Fruit fly (Drosophila melanogaster) ovary, adult (tissue): Measurements from ENCODE around the gene Rcd4.
A peak's percentile ranks its signal among the peaks of the same experiment; 100 is the strongest.

Experiments used
- CG17801 ChIP-seq: fragments of 200-800 bp; optimal IDR thresholded peaks from 2 replicates; lab custom pipeline; 2019; ENCODE audit warnings: missing biosample characterization, mild to moderate bottlenecking, missing genetic modification characterization, moderate library complexity; ENCODE audit not compliant: partially characterized antibody

Gene Rcd4

DNA sequence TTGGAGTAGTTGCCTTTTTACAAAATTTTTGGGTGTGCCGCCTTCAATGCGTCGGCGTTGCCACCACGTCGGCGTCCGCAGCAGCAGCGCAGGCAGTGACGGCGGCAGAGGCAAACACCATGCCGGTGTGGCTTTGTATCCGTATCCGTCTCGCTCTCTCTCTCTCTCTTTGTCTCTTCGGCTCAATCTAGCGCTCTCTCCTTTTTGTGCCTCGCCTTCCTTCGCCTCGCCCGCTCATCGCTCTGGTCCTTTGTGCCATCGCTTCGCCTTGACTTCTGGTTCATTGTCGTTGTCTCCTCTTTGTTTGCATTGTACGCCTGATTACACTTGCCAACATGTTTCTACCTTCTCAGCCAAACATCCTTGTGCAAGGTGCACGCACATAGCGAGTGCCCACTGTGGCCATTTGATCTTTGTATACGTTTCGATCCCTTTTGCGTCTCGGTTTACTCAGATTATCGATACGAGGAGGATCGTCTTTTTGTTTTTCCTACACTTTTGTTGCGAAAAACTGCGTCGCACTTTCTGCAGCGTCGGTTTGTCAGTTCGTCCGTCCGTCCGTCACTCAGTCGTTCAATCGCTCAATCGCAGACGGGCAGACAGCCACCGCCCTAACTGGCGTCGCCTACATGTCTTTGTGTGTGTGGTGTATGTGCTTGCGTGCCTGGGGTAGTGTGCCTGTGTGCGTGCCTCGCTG is 33.8 kb downstream of the Rcd4 start:
- peak; percentile 41 for TF ChIP-seq CG17801 (GFP tag; lab: Kevin White, UChicago)

DNA sequence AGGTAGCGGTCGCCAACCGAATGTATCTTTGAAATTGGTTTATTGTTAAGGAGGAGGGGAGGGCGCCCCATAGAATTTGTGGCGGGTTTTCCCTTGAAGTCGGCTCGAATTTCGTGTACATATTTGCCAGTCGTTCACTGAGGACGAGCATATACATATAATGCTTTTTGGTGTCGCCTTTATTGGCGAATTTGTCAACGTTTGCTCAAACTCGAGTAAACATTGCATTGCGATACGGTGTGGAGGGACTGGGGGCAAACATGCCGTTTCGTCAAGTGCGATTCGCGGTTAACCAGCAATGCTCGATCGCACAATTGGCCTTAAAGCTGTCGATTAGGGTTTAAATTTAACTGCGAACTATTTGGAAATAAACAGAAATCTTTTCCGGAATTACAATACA is 34.9 kb downstream of the Rcd4 start:
- TF ChIP-seq CG17801 (GFP tag; lab: Kevin White, UChicago) = no peak

DNA sequence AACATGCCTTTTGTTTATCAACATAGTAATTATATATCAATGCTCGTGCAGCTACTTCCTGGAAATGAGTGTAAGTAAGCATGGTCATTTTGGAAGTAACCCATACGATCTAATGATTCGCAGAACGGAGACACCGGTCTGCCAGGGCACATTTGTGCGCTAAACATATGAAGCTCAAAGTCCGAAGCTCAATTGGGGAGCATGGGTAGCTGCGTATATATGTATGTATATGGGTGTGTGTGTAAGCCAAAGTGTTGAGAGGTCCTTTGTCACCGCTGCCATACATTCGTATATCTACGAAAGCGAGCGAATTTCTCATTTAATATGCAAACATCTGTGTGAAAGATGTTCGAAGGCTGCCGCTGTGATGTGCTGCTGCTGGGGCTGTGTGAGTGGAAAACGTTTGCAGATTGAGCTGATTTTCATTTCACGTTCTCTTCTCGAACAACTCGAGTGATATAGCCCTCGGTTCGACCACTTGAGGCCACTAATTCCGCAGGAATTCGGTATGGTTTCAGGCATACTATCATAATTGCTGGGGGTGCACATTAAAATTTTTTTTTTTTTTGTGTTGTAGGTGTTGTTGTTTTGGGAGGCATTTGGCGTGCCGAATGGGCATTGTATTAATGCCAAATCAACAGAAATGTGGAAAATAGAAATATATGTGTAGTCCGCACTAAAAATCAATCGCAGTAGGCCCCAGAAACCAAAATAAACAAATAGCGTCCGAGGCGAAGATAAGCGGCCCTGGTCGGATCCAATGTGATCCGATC is 35.6 kb downstream of the Rcd4 start:
- no peak for TF ChIP-seq CG17801 (GFP tag; lab: Kevin White, UChicago)

- no peak for TF ChIP-seq CG17801 (GFP tag; lab: Kevin White, UChicago)
Observed at dm6 chr2L:8419382-8419940, 36.8 kb downstream of the Rcd4 start.

DNA sequence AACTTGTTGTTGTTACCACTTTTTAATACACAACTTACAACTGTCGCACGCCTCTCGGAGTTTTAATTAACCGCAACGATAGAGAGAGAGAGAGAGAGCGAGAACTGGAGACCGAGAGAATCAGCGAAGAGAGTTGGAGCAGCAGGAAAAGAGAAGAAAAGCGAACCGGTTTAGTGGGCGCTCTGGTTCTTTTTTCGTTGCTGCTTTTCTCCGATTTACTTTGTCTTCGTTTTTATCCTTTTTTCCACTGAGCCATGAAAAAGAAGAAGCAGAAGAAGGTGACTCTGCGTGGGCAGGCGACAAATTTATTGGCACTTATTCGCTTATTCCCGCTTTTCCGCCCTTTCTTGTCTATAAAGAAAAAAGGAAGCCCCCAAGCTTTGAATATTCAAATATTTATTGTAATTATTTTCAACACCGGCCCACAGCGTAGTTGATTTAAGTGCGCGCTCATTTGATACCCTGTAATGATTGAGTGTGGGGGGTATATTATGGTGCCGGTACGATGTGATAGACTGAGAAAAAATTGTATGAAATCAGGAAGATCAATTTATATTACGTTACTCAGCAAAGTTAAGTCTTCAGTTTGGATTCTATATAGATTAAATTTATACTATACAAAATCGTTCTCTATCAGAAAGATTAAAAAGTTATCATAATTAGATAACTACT is 37.7 kb downstream of the Rcd4 start:
- no peak for TF ChIP-seq CG17801 (GFP tag; lab: Kevin White, UChicago)

DNA sequence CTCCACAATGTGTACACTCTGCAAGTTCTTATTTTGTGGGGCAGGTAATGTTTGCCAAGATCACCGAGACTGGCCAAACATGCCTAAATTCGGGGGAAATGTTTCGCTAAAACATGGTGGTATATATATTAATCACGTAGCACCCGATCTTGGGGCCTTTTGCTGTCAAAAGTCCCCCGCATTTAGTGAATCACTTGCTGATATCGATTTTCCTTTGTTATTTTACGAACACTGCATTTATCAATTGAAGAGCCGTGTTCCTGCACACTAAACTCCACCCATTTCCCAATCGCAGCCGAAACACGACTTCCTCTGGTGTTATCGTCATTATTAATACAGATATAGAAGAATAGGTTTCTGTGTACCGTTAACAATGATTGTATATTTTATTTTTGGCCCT is 39.1 kb downstream of the Rcd4 start:
- no peak for TF ChIP-seq CG17801 (GFP tag; lab: Kevin White, UChicago)

- no peak for TF ChIP-seq CG17801 (GFP tag; lab: Kevin White, UChicago)
Observed at dm6 chr2L:8423047-8423446, 40.4 kb downstream of the Rcd4 start.

- TF ChIP-seq CG17801 (GFP tag; lab: Kevin White, UChicago) = no peak
Observed at dm6 chr2L:8423460-8424089, 40.9 kb downstream of the Rcd4 start.

DNA sequence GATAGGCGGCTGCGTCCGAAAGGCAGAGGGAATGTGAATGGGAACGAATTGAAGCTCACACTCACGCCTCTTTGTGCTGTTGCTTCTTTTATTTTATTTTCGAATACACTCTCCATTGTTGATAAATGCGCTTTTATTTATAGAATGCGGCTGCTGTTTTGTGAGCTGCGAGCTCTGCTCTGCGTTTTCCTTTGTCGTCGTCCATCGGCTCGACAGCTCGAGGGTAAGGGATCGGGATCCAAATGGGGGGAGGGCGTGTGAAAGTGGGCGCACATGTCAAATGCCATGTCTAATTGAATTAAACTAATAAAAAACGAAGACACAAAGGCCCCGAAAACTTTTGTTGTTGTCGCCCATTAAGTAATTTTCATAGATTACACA is 41.4 kb downstream of the Rcd4 start:
- no peak for TF ChIP-seq CG17801 (GFP tag; lab: Kevin White, UChicago)

DNA sequence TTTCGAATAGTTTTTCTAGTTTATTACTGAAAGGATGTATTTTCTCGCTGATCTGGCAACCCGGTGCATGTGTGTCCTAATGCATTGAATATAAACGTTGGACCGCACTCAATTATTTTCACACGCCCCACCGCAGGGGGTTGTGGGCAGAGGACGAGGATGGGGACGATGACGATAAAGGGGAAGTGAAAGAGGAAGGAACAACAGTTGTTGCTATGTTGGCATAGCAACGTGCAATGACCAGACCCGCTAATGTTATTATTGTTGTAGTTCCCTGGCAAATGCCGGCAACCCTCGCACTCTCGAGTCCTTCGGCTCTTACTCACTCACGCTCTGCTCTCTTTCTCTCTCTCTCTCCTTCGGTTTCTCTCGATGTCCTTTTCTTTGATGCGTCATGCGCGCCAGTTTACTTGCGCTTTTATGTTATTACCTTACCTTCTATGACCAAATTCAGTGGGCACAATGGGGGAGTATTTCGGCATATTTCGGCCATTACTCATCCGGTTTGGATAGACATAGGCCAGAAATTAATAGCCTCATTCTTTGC is 42.1 kb downstream of the Rcd4 start:
- TF ChIP-seq CG17801 (GFP tag; lab: Kevin White, UChicago) = no peak

- TF ChIP-seq CG17801 (GFP tag; lab: Kevin White, UChicago) = no peak
Observed at dm6 chr2L:8425212-8425611, 42.6 kb downstream of the Rcd4 start.

dm6 chr2L:8425962-8426759 is 43.5 kb downstream of the Rcd4 start:
- no peak for TF ChIP-seq CG17801 (GFP tag; lab: Kevin White, UChicago)

DNA sequence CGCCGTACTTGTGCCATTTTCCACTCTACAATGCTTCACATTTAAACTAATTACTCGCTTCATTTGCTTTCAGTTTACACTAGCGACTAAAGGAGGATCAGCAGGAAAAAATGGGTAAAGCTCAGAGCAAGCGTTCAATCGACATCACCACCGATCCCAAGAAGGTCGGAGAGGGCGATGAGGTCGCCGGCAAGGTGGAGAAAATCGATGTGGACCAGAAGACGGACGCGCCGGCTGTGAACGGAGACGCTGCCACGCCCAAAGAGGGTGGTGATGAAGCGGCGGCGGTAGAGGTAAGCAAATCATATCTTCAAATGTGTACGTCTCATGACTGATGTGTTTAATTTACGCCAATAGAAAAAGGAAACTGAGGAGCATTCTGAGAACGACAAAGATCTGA is 44.1 kb downstream of the Rcd4 start:
- no peak for TF ChIP-seq CG17801 (GFP tag; lab: Kevin White, UChicago)

DNA sequence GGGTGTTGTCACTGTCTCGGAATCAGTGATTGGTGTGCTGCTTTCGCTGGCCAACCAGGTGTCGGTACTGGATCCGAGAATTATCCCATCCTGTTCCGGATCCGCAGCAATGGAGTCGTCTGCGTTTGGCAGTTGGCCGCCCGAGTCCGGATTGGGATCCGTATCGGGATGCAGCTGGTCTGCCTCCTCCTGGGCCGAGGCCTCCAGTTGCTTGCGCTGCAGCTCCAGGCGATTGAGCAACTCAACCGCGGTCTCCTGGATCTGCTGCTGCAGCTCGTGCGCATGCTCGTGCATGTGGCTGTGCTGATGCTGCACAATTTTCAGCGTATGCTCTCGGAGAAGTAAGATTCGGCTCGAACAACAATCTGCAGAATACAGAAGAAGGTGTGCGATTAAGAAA is 49.5 kb downstream of the Rcd4 start:
- no peak for TF ChIP-seq CG17801 (GFP tag; lab: Kevin White, UChicago)
